Worm (Caenorhabditis elegans) whole organism, young adult: ENCODE data around the gene srab-12.

ENCODE experiments used
- lag-1 ChIP-seq: fragments of 200-800 bp; sonication (Bioruptor generic); IDR thresholded peaks from 2 replicates; pipeline ENCODE4 v1.3.6; 2022; ENCODE audit warnings: missing genetic modification reagents, missing genetic modification characterization, missing compliant biosample characterization
- lin-54 ChIP-seq: fragments of 200-800 bp; sonication (Bioruptor generic); optimal IDR thresholded peaks from 2 replicates; lab custom pipeline; 2018; ENCODE audit warnings: mild to moderate bottlenecking, missing genetic modification characterization, missing compliant biosample characterization
- pbrm-1 ChIP-seq: fragments of 200-800 bp; sonication (Bioruptor generic); IDR thresholded peaks from 2 replicates; pipeline ENCODE4 v1.3.6; 2022; ENCODE audit warnings: missing genetic modification reagents, missing genetic modification characterization, missing compliant biosample characterization
- somi-1 ChIP-seq: fragments of 200-800 bp; sonication (Bioruptor generic); optimal IDR thresholded peaks from 2 replicates; lab custom pipeline; 2018; ENCODE audit warnings: mild to moderate bottlenecking, missing genetic modification characterization, missing compliant biosample characterization
- unc-62 ChIP-seq: fragments of 150-350 bp; optimal IDR thresholded peaks from 2 replicates; lab custom pipeline; 2014; ENCODE audit warnings: missing biosample characterization, missing genetic modification reagents, missing genetic modification characterization
- ztf-28 ChIP-seq: fragments of 200-800 bp; sonication (Bioruptor generic); IDR thresholded peaks from 2 replicates; pipeline ENCODE4 v1.3.6; 2022; ENCODE audit warnings: missing genetic modification reagents, missing genetic modification characterization, missing compliant biosample characterization

ce11 chrV:17754999-17755398 lies 28.4 kb downstream of the srab-12 start:
- TF ChIP-seq unc-62 (GFP tag; lab: Kevin White, UChicago) (no peak), pbrm-1 (no peak), lag-1 (GFP tag; lab: Robert Waterston, UW) (no peak), ztf-28 (GFP tag; lab: Robert Waterston, UW) (no peak), somi-1 (GFP tag; lab: Kevin White, UChicago) (no peak), lin-54 (no peak)
